Fruit fly (Drosophila melanogaster) whole organism: Measurements from ENCODE around the gene mRpL16.

Experiments
- CG8478 ChIP-seq: fragments of >200 bp; optimal IDR thresholded peaks from 2 replicates; lab custom pipeline; 2018; ENCODE audit warnings: inconsistent platforms
- Dll ChIP-seq: fragments of >200 bp; optimal IDR thresholded peaks from 2 replicates; lab custom pipeline; 2017
- EcR ChIP-seq, 2 experiments: fragments of >200 bp; optimal IDR thresholded peaks; 2 replicates each; lab custom pipeline; 2017; ENCODE audit warnings: missing biosample characterization in 2 of 2, missing genetic modification characterization in 2 of 2, missing genetic modification reagents in 2 of 2
- psq ChIP-seq: fragments of >200 bp; optimal IDR thresholded peaks from 2 replicates; lab custom pipeline; 2017
- usp ChIP-seq: fragments of >200 bp; optimal IDR thresholded peaks from 2 replicates; lab custom pipeline; 2017; ENCODE audit warnings: missing biosample characterization, missing genetic modification characterization, mixed read lengths

DNA sequence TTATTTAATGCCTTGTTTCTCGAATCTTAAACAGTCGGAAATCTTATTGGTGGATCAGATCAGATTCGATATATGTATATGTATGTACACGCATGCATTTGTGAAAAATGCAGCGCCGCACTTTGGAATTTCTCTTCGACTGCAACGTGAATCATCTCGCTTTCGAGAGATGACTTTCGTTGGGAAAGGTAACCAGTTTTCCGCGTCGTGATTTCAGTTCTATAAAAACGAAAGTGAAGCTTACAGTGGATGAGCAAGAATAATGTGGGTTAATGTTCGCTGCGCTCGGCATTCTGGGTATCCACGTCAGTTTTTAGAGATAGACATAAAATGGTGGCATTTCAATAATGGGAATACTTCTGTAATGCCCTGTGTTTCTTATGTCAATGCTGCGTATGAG lies 33.5 kb upstream of the mRpL16 start:
- TF ChIP-seq psq (lab: Kevin White, UChicago) (no peak), CG8478 (lab: Kevin White, UChicago) (no peak), usp (no peak), EcR (GFP tag; optimal IDR thresholded peaks at IDR 0.05; lab: Kevin White, UChicago) (no peak), Dll (lab: Kevin White, UChicago) (no peak)
